Fruit fly (Drosophila melanogaster): Measurements from ENCODE around the gene Ance-3.

- no peak for TF ChIP-seq CG14710 (tag; optimal IDR thresholded peaks at IDR 0.05)
- TF ChIP-seq CG15696 (tag; optimal IDR thresholded peaks at IDR 0.05) = no peak
- TF ChIP-seq pros (GFP tag; optimal IDR thresholded peaks at IDR 0.05) = no peak
- no peak for TF ChIP-seq chif (GFP tag; optimal IDR thresholded peaks at IDR 0.05)
- no peak for TF ChIP-seq ham (GFP tag; IDR thresholded peaks at IDR 0.05)
- TF ChIP-seq Bteb2 (GFP tag; optimal IDR thresholded peaks at IDR 0.05) = no peak
- no peak for TF ChIP-seq CG7745 (tag; optimal IDR thresholded peaks at IDR 0.05)
- no peak for TF ChIP-seq al (GFP tag; IDR thresholded peaks at IDR 0.05)
Measured at dm6 chr2L:14001887-14002286, 87.4 kb downstream of the Ance-3 start.

Data from whole organism, embryonic.